1 worm cellular context compared by ENCODE assay signal in genomic region chrII:5931109-5931508, ce11.
TF ChIP-seq lines count a peak whose summit lies in the region.

No protein-coding gene starts in this region.

TF ChIP-seq in whole organism, L1 larva, 84 proteins besides CTCF, POLR2A, EP300 and RAD21 (continued from another document):
- no peak for TF ChIP-seq alr-1 (tag; optimal IDR thresholded peaks at IDR 0.05; lab: Kevin White, UChicago; ENCODE audit: borderline replicate concordance)
- no peak for TF ChIP-seq nhr-11 (tag; optimal IDR thresholded peaks at IDR 0.05; lab: Kevin White, UChicago)
- peak; percentile 36 for TF ChIP-seq snu-23 (GFP tag; optimal IDR thresholded peaks at IDR 0.05; lab: Kevin White, UChicago)
- no peak for TF ChIP-seq ets-5 (GFP tag; IDR thresholded peaks at IDR 0.05; lab: Robert Waterston, UW)
- peak; percentile 76 for TF ChIP-seq lin-14 (GFP tag; optimal IDR thresholded peaks at IDR 0.05; lab: Kevin White, UChicago)
- TF ChIP-seq ceh-63 (GFP tag; optimal IDR thresholded peaks at IDR 0.05; lab: Kevin White, UChicago) = no peak
- TF ChIP-seq pqm-1 (tag; optimal IDR thresholded peaks at IDR 0.05; lab: Kevin White, UChicago) = no peak
- TF ChIP-seq nhr-85 (tag; lab: Kevin White, UChicago) = peak; percentile 80
- TF ChIP-seq nhr-20 (tag; optimal IDR thresholded peaks at IDR 0.05; lab: Kevin White, UChicago) = peak; percentile 18
- no peak for TF ChIP-seq grh-1 (GFP tag; IDR thresholded peaks at IDR 0.05; lab: Robert Waterston, UW)
- no peak for TF ChIP-seq lin-13 (GFP tag; optimal IDR thresholded peaks at IDR 0.05; lab: Kevin White, UChicago)
- TF ChIP-seq fos-1 (tag; optimal IDR thresholded peaks at IDR 0.05; lab: Kevin White, UChicago) = no peak
- no peak for TF ChIP-seq rnt-1 (tag; optimal IDR thresholded peaks at IDR 0.05; lab: Kevin White, UChicago)
- no peak for TF ChIP-seq snpc-4 (tag; optimal IDR thresholded peaks at IDR 0.05; lab: Kevin White, UChicago)
- no peak for TF ChIP-seq ceh-82 (tag; optimal IDR thresholded peaks at IDR 0.05; lab: Kevin White, UChicago)
- TF ChIP-seq nhr-19 (GFP tag; conservative IDR thresholded peaks at IDR 0.05; lab: Robert Waterston, UW) = no peak
- no peak for TF ChIP-seq F16B12.6 (tag; optimal IDR thresholded peaks at IDR 0.05; lab: Kevin White, UChicago)
- TF ChIP-seq mep-1 (tag; optimal IDR thresholded peaks at IDR 0.05; lab: Kevin White, UChicago) = no peak
- no peak for TF ChIP-seq nhr-84 (tag; optimal IDR thresholded peaks at IDR 0.05; lab: Kevin White, UChicago)
- TF ChIP-seq nhr-12 (tag; optimal IDR thresholded peaks at IDR 0.05; lab: Kevin White, UChicago) = no peak
- no peak for TF ChIP-seq ztf-4 (tag; optimal IDR thresholded peaks at IDR 0.05; lab: Kevin White, UChicago)
